Worm (Caenorhabditis elegans) whole organism, young adult: ENCODE measurements around the gene C09G12.5.
A peak's percentile ranks its signal among the peaks of the same experiment; 100 is the strongest.

ENCODE experiments used
- F57C9.4 ChIP-seq: sonication (generic microtip); optimal IDR thresholded peaks from 2 replicates; lab custom pipeline; 2017; ENCODE audit warnings: mild to moderate bottlenecking, missing genetic modification characterization, missing compliant biosample characterization
- K11D2.4 ChIP-seq: fragments of 200-800 bp; sonication (Bioruptor generic); IDR thresholded peaks from 2 replicates; pipeline ENCODE4 v1.3.6; 2022; ENCODE audit warnings: missing genetic modification reagents, missing genetic modification characterization, missing compliant biosample characterization
- Y79H2A.3 ChIP-seq: fragments of 200-800 bp; sonication (Bioruptor generic); conservative IDR thresholded peaks from 2 replicates; pipeline ENCODE4 v1.3.6; 2022; ENCODE audit warnings: missing genetic modification reagents, missing genetic modification characterization, missing compliant biosample characterization
- bed-2 ChIP-seq: fragments of 200-800 bp; sonication (Bioruptor generic); IDR thresholded peaks from 2 replicates; pipeline ENCODE4 v1.3.6; 2022; ENCODE audit warnings: missing genetic modification reagents, missing genetic modification characterization, missing compliant biosample characterization
- ccch-3 ChIP-seq: fragments of 200-800 bp; sonication (Bioruptor generic); optimal IDR thresholded peaks from 2 replicates; lab custom pipeline; 2018; ENCODE audit warnings: mild to moderate bottlenecking, missing genetic modification characterization, missing compliant biosample characterization
- cebp-1 ChIP-seq, 2 experiments: fragments of 200-800 bp in 1 of 2; sonication (Bioruptor generic) in 1 of 2; sonication (generic microtip) in 1 of 2; IDR thresholded peaks in 1 of 2; optimal IDR thresholded peaks in 1 of 2; 2 replicates each; pipeline versions ENCODE4 v1.3.6 to Lab custom; 2017 to 2022; ENCODE audit warnings: missing compliant biosample characterization in 2 of 2, missing genetic modification characterization in 2 of 2, mild to moderate bottlenecking in 1 of 2, missing genetic modification reagents in 1 of 2, moderate library complexity in 1 of 2
- cebp-2 ChIP-seq: fragments of 200-800 bp; sonication (Bioruptor generic); IDR thresholded peaks from 2 replicates; pipeline ENCODE4 v1.3.6; 2022; ENCODE audit warnings: missing genetic modification characterization, missing compliant biosample characterization
- lin-26 ChIP-seq: fragments of 200-800 bp; sonication (Bioruptor generic); IDR thresholded peaks from 2 replicates; pipeline ENCODE4 v1.3.6; 2022; ENCODE audit warnings: missing genetic modification reagents, missing genetic modification characterization, missing compliant biosample characterization
- lir-1 ChIP-seq: fragments of 200-800 bp; sonication (Bioruptor generic); conservative IDR thresholded peaks from 2 replicates; pipeline ENCODE4 v1.3.6; 2022; ENCODE audit warnings: missing genetic modification reagents, missing genetic modification characterization, missing compliant biosample characterization
- sea-2 ChIP-seq: fragments of 200-800 bp; sonication (Bioruptor generic); IDR thresholded peaks from 2 replicates; pipeline ENCODE4 v1.3.6; 2022; ENCODE audit warnings: missing genetic modification characterization, missing compliant biosample characterization
- unc-130 ChIP-seq: sonication (generic microtip); optimal IDR thresholded peaks from 2 replicates; lab custom pipeline; 2016; ENCODE audit warnings: missing genetic modification reagents, missing genetic modification characterization, missing compliant biosample characterization
- ztf-28 ChIP-seq: fragments of 200-800 bp; sonication (Bioruptor generic); IDR thresholded peaks from 2 replicates; pipeline ENCODE4 v1.3.6; 2022; ENCODE audit warnings: missing genetic modification reagents, missing genetic modification characterization, missing compliant biosample characterization

DNA sequence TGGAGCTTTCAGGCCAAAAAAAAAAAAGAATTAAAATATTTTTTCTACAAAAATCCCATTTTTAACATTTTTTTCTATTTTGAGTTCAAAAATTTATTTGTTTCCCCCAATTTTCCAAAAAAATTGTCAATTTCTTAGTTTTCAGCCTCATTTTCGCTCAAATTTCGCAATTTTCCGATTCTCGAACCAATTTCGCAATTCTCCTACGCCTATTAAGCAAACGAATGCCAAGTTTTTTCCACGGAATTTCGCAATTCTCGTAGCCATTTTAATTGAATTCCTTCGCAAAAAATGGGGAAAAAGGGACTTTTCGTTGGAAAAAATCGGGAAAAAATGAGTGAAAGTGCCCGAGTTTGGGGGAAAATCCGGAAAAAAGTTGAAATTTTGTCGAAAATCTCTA is 41.2 kb downstream of the C09G12.5 start:
- TF ChIP-seq lir-1 (GFP tag; lab: Robert Waterston, UW) = no peak
- no peak for TF ChIP-seq Y79H2A.3 (GFP tag; lab: Robert Waterston, UW)
- no peak for TF ChIP-seq cebp-2 (GFP tag; lab: Robert Waterston, UW)
- TF ChIP-seq sea-2 = no peak
- no peak for TF ChIP-seq lin-26 (GFP tag; lab: Robert Waterston, UW)
- no peak for TF ChIP-seq bed-2 (GFP tag; lab: Robert Waterston, UW)
- no peak for TF ChIP-seq F57C9.4 (tag; lab: Kevin White, UChicago)
- no peak for TF ChIP-seq ztf-28 (GFP tag; lab: Robert Waterston, UW)
- no peak for TF ChIP-seq ccch-3 (GFP tag; lab: Kevin White, UChicago)
- no peak for TF ChIP-seq K11D2.4 (GFP tag; lab: Robert Waterston, UW)
- peak; percentile 93 for TF ChIP-seq cebp-1 (GFP tag; IDR thresholded peaks at IDR 0.05; lab: Robert Waterston, UW)
- peak; percentile 100 for TF ChIP-seq cebp-1 (tag; optimal IDR thresholded peaks at IDR 0.05; lab: Kevin White, UChicago)
- no peak for TF ChIP-seq unc-130 (GFP tag; lab: Kevin White, UChicago)
